Fruit fly (Drosophila melanogaster): ENCODE measurements around the gene CG18764.

DNA sequence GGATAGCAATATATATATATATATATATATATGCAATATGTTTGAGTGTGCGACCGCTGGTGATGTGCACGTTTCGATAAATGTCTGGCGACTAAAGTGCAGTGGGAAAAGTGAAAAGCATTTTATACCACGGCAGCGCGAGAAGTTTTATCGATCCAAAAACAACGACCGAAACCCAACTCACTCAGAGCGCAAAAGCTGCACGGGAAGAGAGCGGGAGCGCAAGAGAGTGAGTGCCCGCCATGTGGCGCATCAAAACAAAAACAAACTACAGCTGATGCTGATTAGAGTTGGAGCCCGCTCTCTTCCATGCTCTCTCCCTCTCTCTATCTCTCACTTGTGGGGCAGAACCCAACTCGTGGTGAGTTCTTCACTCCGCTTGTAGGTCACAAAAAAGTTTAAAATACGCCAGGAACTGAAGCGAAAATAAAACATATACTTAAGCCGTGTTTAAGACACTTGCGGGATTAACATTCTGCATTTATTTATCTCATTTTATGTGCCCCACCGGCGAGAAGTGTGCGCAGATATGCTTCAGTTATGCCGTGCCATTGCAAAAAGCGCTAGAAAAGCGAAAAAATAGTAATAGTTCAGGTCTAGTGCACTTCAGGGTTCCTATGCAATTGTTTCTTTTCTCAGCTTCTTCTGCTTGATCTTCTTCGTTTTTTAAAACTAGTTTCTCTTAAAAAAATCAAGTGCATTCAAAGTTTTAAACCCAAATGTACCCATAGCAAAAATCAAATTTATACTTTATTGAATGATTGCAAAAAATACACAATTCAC, 21.8 kb upstream of the CG18764 start:
- no peak for TF ChIP-seq CG1832 (GFP tag; optimal IDR thresholded peaks at IDR 0.05)
- peak; percentile 32; the same call in 1 of the 2 replicates for TF ChIP-seq stc (GFP tag; IDR thresholded peaks at IDR 0.05)
